Fruit fly (Drosophila melanogaster): ENCODE results near the gene comt.

DNA sequence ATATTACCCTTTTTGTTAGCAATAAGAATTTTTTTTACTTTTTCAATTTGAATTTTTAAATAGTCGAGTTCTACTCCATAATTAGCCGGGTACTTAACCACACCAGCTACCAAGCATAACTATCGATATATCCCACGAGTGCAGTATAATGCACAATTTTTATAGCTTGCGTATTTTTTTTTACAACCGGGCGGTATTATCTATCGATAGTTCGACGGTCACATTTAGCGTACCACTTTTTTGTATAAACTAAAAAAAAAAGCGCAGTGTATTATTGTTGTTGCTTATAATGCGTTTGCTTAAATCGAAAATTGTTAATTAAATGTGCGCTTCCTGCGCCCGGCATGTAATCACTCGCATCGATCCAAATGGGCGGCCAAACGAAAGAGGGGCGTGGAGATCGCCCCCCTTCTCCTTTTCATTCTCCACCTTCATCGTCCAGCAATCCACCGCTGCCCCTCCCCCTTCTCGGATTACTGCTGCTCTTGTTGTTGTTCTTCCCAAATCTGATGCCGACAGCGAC, 29.1 kb downstream of the comt start, which contains the start of gene Remo:
- TF ChIP-seq usp (GFP tag; optimal IDR thresholded peaks at IDR 0.05) (no peak), pan (optimal IDR thresholded peaks at IDR 0.05) (no peak), Dll (optimal IDR thresholded peaks at IDR 0.05) (no peak), psq (optimal IDR thresholded peaks at IDR 0.05) (no peak)
